Worm (Caenorhabditis elegans) whole organism, late embryonic: ENCODE data around the gene clec-70.
"Not testable (repeated sequence)": the region's sequence is repeated elsewhere in the genome, so short reads cannot be mapped to it uniquely, and the experiment has no call there.

Experiments
- C38D4.7 ChIP-seq: fragments of 200-800 bp; sonication (Bioruptor generic); optimal IDR thresholded peaks from 2 replicates; lab custom pipeline; 2018; ENCODE audit warnings: mild to moderate bottlenecking, missing genetic modification characterization, moderate library complexity, missing compliant biosample characterization
- K02D7.2 ChIP-seq: sonication (generic microtip); optimal IDR thresholded peaks from 2 replicates; lab custom pipeline; 2017; ENCODE audit warnings: mild to moderate bottlenecking, missing genetic modification characterization, missing compliant biosample characterization
- K09A11.1 ChIP-seq: sonication (generic microtip); optimal IDR thresholded peaks from 2 replicates; lab custom pipeline; 2017; ENCODE audit warnings: antibody characterized with exemption, mild to moderate bottlenecking, missing genetic modification characterization, missing compliant biosample characterization; ENCODE audit not compliant: insufficient read depth
- T23F11.4 ChIP-seq: fragments of 200-800 bp; sonication (Bioruptor generic); optimal IDR thresholded peaks from 2 replicates; lab custom pipeline; 2018; ENCODE audit warnings: mild to moderate bottlenecking, missing genetic modification characterization, missing compliant biosample characterization
- Y22D7AL.16 ChIP-seq: sonication (generic microtip); optimal IDR thresholded peaks from 2 replicates; lab custom pipeline; 2016; ENCODE audit warnings: missing genetic modification characterization, missing compliant biosample characterization
- ahr-1 ChIP-seq: sonication (generic microtip); optimal IDR thresholded peaks from 2 replicates; lab custom pipeline; 2016; ENCODE audit warnings: missing genetic modification characterization, missing compliant biosample characterization
- ama-1 ChIP-seq: fragments of 150-350 bp; optimal IDR thresholded peaks from 2 replicates; lab custom pipeline; 2014
- ceh-18 ChIP-seq: sonication (generic microtip); optimal IDR thresholded peaks from 2 replicates; lab custom pipeline; 2016; ENCODE audit warnings: missing genetic modification characterization, missing compliant biosample characterization
- ceh-22 ChIP-seq: sonication (generic microtip); optimal IDR thresholded peaks from 2 replicates; lab custom pipeline; 2017; ENCODE audit warnings: missing biosample characterization, missing genetic modification characterization
- ceh-24 ChIP-seq: sonication (generic microtip); optimal IDR thresholded peaks from 2 replicates; lab custom pipeline; 2016; ENCODE audit warnings: mild to moderate bottlenecking, missing genetic modification characterization, missing compliant biosample characterization
- ceh-31 ChIP-seq: sonication (generic microtip); optimal IDR thresholded peaks from 2 replicates; lab custom pipeline; 2016; ENCODE audit warnings: missing genetic modification characterization, missing compliant biosample characterization
- ceh-45 ChIP-seq: fragments of 200-800 bp; sonication (Bioruptor generic); IDR thresholded peaks from 2 replicates; pipeline ENCODE4 v1.3.6; 2022; ENCODE audit warnings: missing genetic modification reagents, missing genetic modification characterization, missing compliant biosample characterization
- ets-4 ChIP-seq: sonication (generic microtip); optimal IDR thresholded peaks from 2 replicates; lab custom pipeline; 2016; ENCODE audit warnings: missing genetic modification characterization, missing compliant biosample characterization
- fax-1 ChIP-seq: sonication (generic microtip); optimal IDR thresholded peaks from 2 replicates; lab custom pipeline; 2016; ENCODE audit warnings: missing genotype, missing genetic modification characterization, missing compliant biosample characterization
- fkh-6 ChIP-seq: sonication (generic microtip); optimal IDR thresholded peaks from 2 replicates; lab custom pipeline; 2016; ENCODE audit warnings: missing genetic modification characterization, missing compliant biosample characterization
- gmeb-2 ChIP-seq: sonication (generic microtip); optimal IDR thresholded peaks from 2 replicates; lab custom pipeline; 2016; ENCODE audit warnings: missing genetic modification characterization, inconsistent platforms, missing compliant biosample characterization
- hlh-30 ChIP-seq: sonication (generic microtip); optimal IDR thresholded peaks from 2 replicates; lab custom pipeline; 2017; ENCODE audit warnings: antibody characterized with exemption, missing genetic modification characterization, missing compliant biosample characterization; ENCODE audit not compliant: insufficient read depth
- hlh-6 ChIP-seq: sonication (generic microtip); optimal IDR thresholded peaks from 2 replicates; lab custom pipeline; 2016; ENCODE audit warnings: missing genotype, missing genetic modification characterization, missing compliant biosample characterization
- lim-6 ChIP-seq: sonication (generic microtip); optimal IDR thresholded peaks from 2 replicates; lab custom pipeline; 2016; ENCODE audit warnings: missing genetic modification characterization, missing compliant biosample characterization
- madf-2 ChIP-seq: sonication (generic microtip); optimal IDR thresholded peaks from 2 replicates; lab custom pipeline; 2017; ENCODE audit warnings: missing genetic modification characterization, missing compliant biosample characterization
- mec-3 ChIP-seq: sonication (generic microtip); optimal IDR thresholded peaks from 2 replicates; lab custom pipeline; 2016; ENCODE audit warnings: borderline replicate concordance, missing genetic modification characterization, missing compliant biosample characterization
- nfya-1 ChIP-seq: sonication (generic microtip); optimal IDR thresholded peaks from 2 replicates; lab custom pipeline; 2017; ENCODE audit warnings: missing genetic modification characterization, mild to moderate bottlenecking, missing compliant biosample characterization, antibody characterized with exemption, moderate library complexity
- nhr-11 ChIP-seq: fragments of 150-350 bp; optimal IDR thresholded peaks from 2 replicates; lab custom pipeline; 2014; ENCODE audit warnings: missing biosample characterization, missing genetic modification characterization
- nhr-232 ChIP-seq: sonication (generic microtip); optimal IDR thresholded peaks from 2 replicates; lab custom pipeline; 2016; ENCODE audit warnings: missing genetic modification characterization, missing compliant biosample characterization
- odd-2 ChIP-seq: sonication (generic microtip); optimal IDR thresholded peaks from 2 replicates; lab custom pipeline; 2017; ENCODE audit warnings: antibody characterized with exemption, mild to moderate bottlenecking, missing genetic modification characterization, missing compliant biosample characterization
- pag-3 ChIP-seq: sonication (generic microtip); optimal IDR thresholded peaks from 2 replicates; lab custom pipeline; 2016; ENCODE audit warnings: missing compliant biosample characterization, missing genetic modification characterization, borderline replicate concordance
- pat-9 ChIP-seq: fragments of 200-800 bp; sonication (Bioruptor generic); optimal IDR thresholded peaks from 2 replicates; lab custom pipeline; 2018; ENCODE audit warnings: mild to moderate bottlenecking, missing genetic modification characterization, moderate library complexity, missing compliant biosample characterization
- pax-1 ChIP-seq: fragments of 150-350 bp; optimal IDR thresholded peaks from 2 replicates; lab custom pipeline; 2014; ENCODE audit warnings: missing biosample characterization, missing genetic modification characterization
- pha-2 ChIP-seq: sonication (generic microtip); optimal IDR thresholded peaks from 2 replicates; lab custom pipeline; 2017; ENCODE audit warnings: mild to moderate bottlenecking, missing genetic modification characterization, missing compliant biosample characterization
- pha-4 ChIP-seq: fragments of 150-350 bp; optimal IDR thresholded peaks from 2 replicates; lab custom pipeline; 2018; ENCODE audit warnings: missing biosample characterization, missing genetic modification reagents, missing genetic modification characterization
- pqm-1 ChIP-seq: sonication (generic microtip); optimal IDR thresholded peaks from 2 replicates; lab custom pipeline; 2016; ENCODE audit warnings: missing genetic modification characterization, missing compliant biosample characterization
- sdc-2 ChIP-seq: sonication (generic microtip); optimal IDR thresholded peaks from 2 replicates; lab custom pipeline; 2016; ENCODE audit warnings: missing genotype, missing genetic modification characterization, missing compliant biosample characterization
- sox-2 ChIP-seq: fragments of 200-800 bp; sonication (Bioruptor generic); IDR thresholded peaks from 2 replicates; pipeline ENCODE4 v1.3.6; 2022; ENCODE audit warnings: missing genetic modification reagents, missing genetic modification characterization, missing compliant biosample characterization
- ttx-3 ChIP-seq: sonication (generic microtip); optimal IDR thresholded peaks from 2 replicates; lab custom pipeline; 2016; ENCODE audit warnings: missing genetic modification reagents, missing genetic modification characterization, missing compliant biosample characterization
- unc-3 ChIP-seq, 2 experiments: fragments of 200-800 bp in 1 of 2; sonication (Bioruptor generic) in 1 of 2; sonication (generic microtip) in 1 of 2; conservative IDR thresholded peaks in 1 of 2; optimal IDR thresholded peaks in 1 of 2; 2 replicates each; pipeline versions ENCODE4 v1.3.6 to Lab custom; 2016 to 2022; ENCODE audit warnings: missing compliant biosample characterization in 2 of 2, missing genetic modification characterization in 2 of 2, missing genetic modification reagents in 1 of 2
- unc-55 ChIP-seq: sonication (generic microtip); optimal IDR thresholded peaks from 2 replicates; lab custom pipeline; 2017; ENCODE audit warnings: missing biosample characterization, missing genetic modification reagents, missing genetic modification characterization
- zip-5 ChIP-seq: sonication (generic microtip); optimal IDR thresholded peaks from 2 replicates; lab custom pipeline; 2016; ENCODE audit warnings: missing genetic modification characterization, missing compliant biosample characterization

Gene clec-70

DNA sequence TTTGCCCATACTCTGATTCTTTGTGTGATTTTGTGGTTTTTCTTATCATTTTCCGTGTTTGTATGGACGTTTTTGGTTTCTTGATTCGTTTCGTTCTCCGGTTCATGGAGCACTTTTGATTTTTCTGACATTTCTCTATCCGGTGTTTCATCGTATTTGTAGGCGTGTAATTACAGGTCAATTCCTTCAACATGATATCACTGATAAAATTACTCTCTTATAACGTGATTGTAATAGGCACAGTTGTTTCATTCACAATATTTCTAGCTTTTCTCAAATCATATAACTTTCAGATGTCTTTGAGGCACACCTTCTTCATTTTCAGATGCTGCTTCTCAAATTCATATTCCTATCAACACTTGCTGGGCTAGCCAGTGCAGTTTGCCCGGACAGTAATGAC is at the start of gene clec-70:
TSS of gene clec-70 (plus strand) at position 301 of the 400 bp plus-strand sequence.
- TF ChIP-seq K02D7.2 (tag; lab: Kevin White, UChicago); ets-4 (tag; lab: Kevin White, UChicago); hlh-6: not testable (repeated sequence)

DNA sequence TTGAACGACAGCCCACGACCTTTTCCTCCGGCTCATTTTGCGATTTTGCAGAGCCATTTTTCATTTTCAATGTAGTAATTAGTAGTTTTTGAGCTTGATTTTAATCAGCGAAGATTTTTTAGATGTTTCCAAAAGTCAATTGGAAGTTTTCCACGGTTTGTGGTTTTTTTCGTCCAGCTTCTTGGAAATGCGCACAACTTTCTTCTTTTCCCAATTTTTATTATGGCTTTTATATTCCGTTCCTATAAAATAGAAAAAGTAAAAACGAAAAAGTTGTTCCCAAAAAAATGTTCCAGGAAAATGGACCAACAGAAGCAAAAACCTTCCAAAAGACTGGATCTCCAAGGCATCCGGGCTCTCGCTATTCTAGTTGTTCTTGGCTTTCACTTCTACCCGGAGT is 47.1 kb upstream of the clec-70 start, which contains the start of gene oac-22:
TSS of gene oac-22 (plus strand) at position 301 of the 400 bp plus-strand sequence.
- no peak for TF ChIP-seq madf-2 (tag; lab: Kevin White, UChicago)
- TF ChIP-seq sdc-2 = no peak
- TF ChIP-seq ceh-24 (tag; lab: Kevin White, UChicago) = no peak
- no peak for TF ChIP-seq unc-55 (GFP tag; lab: Kevin White, UChicago)
- TF ChIP-seq mec-3 (tag; lab: Kevin White, UChicago) = no peak
- TF ChIP-seq hlh-30 (tag; lab: Kevin White, UChicago) = no peak
- TF ChIP-seq pha-2 = no peak
- no peak for TF ChIP-seq ahr-1 (tag; lab: Kevin White, UChicago)
- no peak for TF ChIP-seq nhr-232 (tag; lab: Kevin White, UChicago)
- no peak for TF ChIP-seq nhr-11 (tag; lab: Kevin White, UChicago)
- no peak for TF ChIP-seq sox-2 (GFP tag; lab: Robert Waterston, UW)
- TF ChIP-seq ama-1 (lab: Kevin White, UChicago) = no peak
- no peak for TF ChIP-seq ceh-18 (tag; lab: Kevin White, UChicago)
- no peak for TF ChIP-seq ceh-45 (GFP tag; lab: Robert Waterston, UW)
- TF ChIP-seq pqm-1 = no peak
- TF ChIP-seq pat-9 (tag; lab: Kevin White, UChicago) = no peak
- no peak for TF ChIP-seq T23F11.4 (GFP tag; lab: Kevin White, UChicago)
- no peak for TF ChIP-seq lim-6 (tag; lab: Kevin White, UChicago)
- TF ChIP-seq hlh-6 = no peak
- TF ChIP-seq, all 69 proteins: peak for 0

DNA sequence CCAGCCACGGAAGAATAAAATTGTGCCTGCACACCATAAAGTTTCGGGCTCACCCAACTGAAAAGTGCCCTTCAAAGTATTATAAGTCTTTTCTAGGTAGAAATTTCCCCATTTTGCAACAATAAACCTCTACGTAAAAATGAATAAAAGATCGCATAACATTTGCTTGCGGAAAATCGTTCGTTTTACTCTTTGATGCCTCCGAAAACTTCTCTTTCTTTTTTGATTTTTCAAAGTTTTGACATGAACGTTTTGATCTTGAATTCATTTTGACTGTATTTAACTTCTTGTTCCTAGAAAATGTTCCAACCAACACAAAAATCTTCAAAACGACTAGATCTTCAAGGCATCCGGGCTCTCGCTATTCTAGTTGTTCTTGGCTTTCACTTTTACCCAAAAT is 43.5 kb upstream of the clec-70 start, which contains the start of gene oac-21:
TSS of gene oac-21 (plus strand) at position 301 of the 400 bp plus-strand sequence.
- TF ChIP-seq T23F11.4 (GFP tag; lab: Kevin White, UChicago) (no peak), gmeb-2 (no peak), nfya-1 (tag; lab: Kevin White, UChicago) (no peak), ahr-1 (tag; lab: Kevin White, UChicago) (no peak), fax-1 (tag; lab: Kevin White, UChicago) (no peak), ceh-31 (tag; lab: Kevin White, UChicago) (no peak), ets-4 (tag; lab: Kevin White, UChicago) (no peak), fkh-6 (tag; lab: Kevin White, UChicago) (no peak), hlh-30 (tag; lab: Kevin White, UChicago) (no peak), K09A11.1 (tag; lab: Kevin White, UChicago) (no peak), lim-6 (tag; lab: Kevin White, UChicago) (no peak), zip-5 (no peak), C38D4.7 (GFP tag; lab: Kevin White, UChicago) (no peak), pax-1 (tag; lab: Kevin White, UChicago) (no peak), unc-3 (GFP tag; conservative IDR thresholded peaks at IDR 0.05; lab: Robert Waterston, UW) (no peak), unc-3 (tag; optimal IDR thresholded peaks at IDR 0.05; lab: Kevin White, UChicago) (no peak)

DNA sequence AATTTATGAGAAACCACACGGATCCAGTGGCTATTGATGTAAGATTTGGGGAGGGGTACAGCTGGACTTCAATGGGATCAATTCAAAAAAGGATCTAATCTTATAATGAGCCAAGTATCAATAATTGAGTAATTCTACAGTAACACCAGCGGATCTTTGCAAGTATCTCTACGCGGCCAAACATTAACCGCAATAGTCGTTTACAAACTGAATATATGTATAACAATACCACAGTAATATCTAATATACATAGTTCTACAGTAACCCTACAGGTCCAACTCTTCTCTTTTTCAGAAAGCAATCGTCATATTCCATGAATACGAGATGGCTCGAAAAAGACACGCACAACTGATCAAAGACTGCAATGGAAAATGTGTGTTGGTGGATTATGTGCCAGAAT is 40.5 kb upstream of the clec-70 start, which contains the start of gene F56D6.9:
TSS of gene F56D6.9 (plus strand) at position 301 of the 400 bp plus-strand sequence.
- no peak for TF ChIP-seq pag-3 (tag; lab: Kevin White, UChicago)
- TF ChIP-seq ttx-3 (tag; lab: Kevin White, UChicago) = no peak
- TF ChIP-seq T23F11.4 (GFP tag; lab: Kevin White, UChicago) = no peak
- TF ChIP-seq lim-6 (tag; lab: Kevin White, UChicago) = no peak
- no peak for TF ChIP-seq ahr-1 (tag; lab: Kevin White, UChicago)
- TF ChIP-seq gmeb-2 = no peak
- TF ChIP-seq ets-4 (tag; lab: Kevin White, UChicago) = no peak
- no peak for TF ChIP-seq C38D4.7 (GFP tag; lab: Kevin White, UChicago)
- TF ChIP-seq odd-2 (tag; lab: Kevin White, UChicago) = no peak
- TF ChIP-seq Y22D7AL.16 (tag; lab: Kevin White, UChicago) = no peak
- TF ChIP-seq unc-3 (GFP tag; conservative IDR thresholded peaks at IDR 0.05; lab: Robert Waterston, UW) = no peak
- TF ChIP-seq unc-3 (tag; optimal IDR thresholded peaks at IDR 0.05; lab: Kevin White, UChicago) = no peak
- TF ChIP-seq ceh-22 (tag; lab: Kevin White, UChicago) = no peak
- TF ChIP-seq pha-4 (tag; lab: Kevin White, UChicago) = no peak
